Fruit fly (Drosophila melanogaster) S2 (cell line): ENCODE measurements around the gene Trm7-34.
A peak's percentile ranks its signal among the peaks of the same experiment; 100 is the strongest.

Experiments used
- CG8478 ChIP-seq: fragments of >200 bp; optimal IDR thresholded peaks from 2 replicates; lab custom pipeline; 2018
- CTCF ChIP-seq, 2 experiments: fragments of >200 bp; optimal IDR thresholded peaks; 2 replicates each; lab custom pipeline; 2018

The Trm7-34 gene

dm6 chr3R:21133517-21133916 is at the start of gene Trm7-34:
TSS of gene Trm7-34 (minus strand) at chr3R:21133881.
- TF ChIP-seq CG8478 (lab: Kevin White, UChicago) (no peak), CTCF (optimal IDR thresholded peaks at IDR 0.05; lab: Kevin White, UChicago) (no peak)

DNA sequence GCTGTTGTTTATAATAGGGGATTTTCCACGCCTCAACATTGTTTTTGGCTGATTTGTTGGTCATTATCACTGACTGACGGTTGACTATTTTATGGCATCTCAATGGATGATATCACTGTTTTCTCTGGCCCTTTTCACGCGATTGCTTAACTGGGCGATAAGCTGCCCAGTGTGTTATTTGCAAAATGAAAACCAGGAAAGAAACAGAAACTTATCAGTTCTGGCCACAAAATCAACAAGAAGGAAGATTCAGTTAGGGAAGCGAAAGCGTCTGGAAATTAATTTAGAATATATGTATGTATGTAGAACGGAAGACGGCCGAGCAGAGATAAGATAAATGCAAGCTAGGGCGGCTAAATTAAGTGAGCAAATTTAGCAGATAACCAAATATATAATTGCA is 48.3 kb upstream of the Trm7-34 start:
- TF ChIP-seq CTCF (optimal IDR thresholded peaks at IDR 0.05; lab: Kevin White, UChicago) = no peak
- no peak for TF ChIP-seq CG8478 (lab: Kevin White, UChicago)

DNA sequence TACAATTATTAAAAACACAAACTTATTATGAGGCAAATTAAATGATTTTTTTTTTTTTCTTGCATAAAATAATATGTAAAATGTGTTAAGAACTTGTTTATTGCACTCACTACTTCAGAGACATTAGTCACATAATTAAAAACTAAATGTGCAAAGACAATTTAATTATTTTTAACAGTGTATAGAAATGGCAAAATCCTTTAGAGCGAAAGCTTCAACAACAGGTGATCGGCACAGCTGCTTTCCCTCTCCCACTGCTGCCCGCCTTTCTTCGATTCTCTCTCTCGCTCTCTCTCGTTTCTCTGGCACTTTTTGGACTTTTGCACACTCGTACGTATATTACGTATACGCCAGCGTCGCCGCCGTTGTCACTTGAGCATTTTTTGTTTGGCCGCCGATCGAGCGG is 46.7 kb upstream of the Trm7-34 start:
- TF ChIP-seq CG8478 (lab: Kevin White, UChicago) (no peak), CTCF (optimal IDR thresholded peaks at IDR 0.05; lab: Kevin White, UChicago) (no peak)

DNA sequence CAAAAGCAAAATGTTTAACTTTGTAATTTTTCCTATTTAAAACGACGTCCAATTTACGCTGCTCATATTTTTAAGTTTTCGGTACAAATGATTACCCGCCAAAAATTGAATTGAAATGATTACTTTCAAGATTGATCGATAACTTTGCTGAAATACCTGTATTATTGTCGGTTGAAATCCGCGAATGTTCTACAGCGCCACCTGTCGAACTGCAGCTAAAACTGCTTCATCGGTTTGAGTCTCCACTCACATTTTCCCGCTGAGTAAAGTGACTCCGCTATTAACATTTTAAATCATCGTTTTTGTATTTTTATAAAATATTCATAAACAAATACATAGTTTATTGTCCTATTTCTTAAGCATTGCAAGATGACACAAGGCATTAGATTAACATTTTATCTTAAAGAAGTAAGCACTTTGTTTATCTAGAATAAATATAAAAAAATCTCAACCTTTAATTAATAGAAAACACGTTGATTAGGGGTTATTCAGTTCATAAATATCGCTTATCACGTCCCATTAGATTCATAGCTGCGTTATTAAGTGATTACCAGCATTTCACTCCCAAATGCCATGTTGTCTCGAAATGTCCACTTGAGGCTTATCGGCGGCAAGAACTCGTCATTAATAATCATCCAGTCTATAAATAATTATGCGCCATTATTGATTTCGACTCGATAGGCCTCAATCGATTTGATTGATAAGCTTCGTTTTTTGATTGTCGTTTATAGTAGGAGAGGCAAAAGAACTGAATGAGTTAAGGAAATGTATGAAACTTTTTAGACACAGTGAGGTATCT is 46.1 kb upstream of the Trm7-34 start:
- no peak for TF ChIP-seq CG8478 (lab: Kevin White, UChicago)
- peak; percentile 93 to 97 for TF ChIP-seq CTCF (optimal IDR thresholded peaks at IDR 0.05; lab: Kevin White, UChicago)

dm6 chr3R:21176663-21177145 is 43.0 kb upstream of the Trm7-34 start:
- no peak for TF ChIP-seq CG8478 (lab: Kevin White, UChicago)
- no peak for TF ChIP-seq CTCF (optimal IDR thresholded peaks at IDR 0.05; lab: Kevin White, UChicago)

dm6 chr3R:21169525-21170149 is 36.0 kb upstream of the Trm7-34 start:
- TF ChIP-seq CG8478 (lab: Kevin White, UChicago) = no peak
- no peak for TF ChIP-seq CTCF (optimal IDR thresholded peaks at IDR 0.05; lab: Kevin White, UChicago)

DNA sequence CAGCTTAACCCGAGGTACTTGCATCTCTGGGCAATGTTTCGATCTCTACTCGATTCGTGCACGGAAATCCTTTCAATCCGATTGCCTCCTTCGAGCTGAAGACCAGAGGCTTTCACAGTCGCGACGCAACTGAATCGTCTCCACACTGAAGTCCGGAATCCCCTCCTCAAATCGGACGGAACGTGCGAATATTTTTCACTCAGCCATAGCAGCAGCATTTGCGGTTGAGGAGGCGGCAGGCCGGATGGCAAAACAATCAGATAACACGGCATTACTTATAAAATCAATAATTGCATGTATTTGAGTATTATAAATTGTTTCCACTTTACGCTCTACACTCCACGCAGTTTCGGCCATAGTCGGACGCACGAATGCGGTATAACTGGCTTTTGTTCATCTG is 34.4 kb upstream of the Trm7-34 start, which contains the start of gene Snmp1:
Gene Snmp1, minus strand, starts transcription at position 101 of the 400 bp plus-strand sequence.
- no peak for TF ChIP-seq CG8478 (lab: Kevin White, UChicago)
- no peak for TF ChIP-seq CTCF (optimal IDR thresholded peaks at IDR 0.05; lab: Kevin White, UChicago)

DNA sequence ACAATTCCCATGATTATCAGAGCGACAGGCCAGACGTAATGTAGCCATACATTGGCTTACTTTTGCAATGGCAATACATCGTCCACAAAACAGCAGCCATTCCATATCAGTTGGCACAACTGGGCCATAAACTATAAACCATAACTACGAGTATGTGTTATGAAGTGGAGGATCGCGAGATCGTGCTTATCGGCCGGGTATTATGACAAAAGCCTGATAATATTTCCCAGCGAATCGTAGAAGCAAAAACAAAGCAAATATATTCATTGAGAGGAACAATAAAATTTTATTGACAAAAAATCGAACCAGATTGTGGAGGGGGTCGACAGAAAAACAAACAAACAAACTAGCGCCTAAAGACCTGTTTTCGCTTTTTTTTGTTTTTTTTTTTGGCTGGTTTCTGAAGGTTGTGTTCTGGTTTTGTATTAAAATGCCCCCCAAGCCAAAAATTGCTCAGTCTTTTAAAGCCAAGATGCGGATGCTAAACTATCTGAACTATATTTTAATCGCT is 29.7 kb upstream of the Trm7-34 start, which contains the start of gene CG5810:
Gene CG5810, plus strand, starts transcription at position 461 of the 511 bp plus-strand sequence.
- TF ChIP-seq CTCF (optimal IDR thresholded peaks at IDR 0.05; lab: Kevin White, UChicago) = no peak
- TF ChIP-seq CG8478 (lab: Kevin White, UChicago) = no peak

DNA sequence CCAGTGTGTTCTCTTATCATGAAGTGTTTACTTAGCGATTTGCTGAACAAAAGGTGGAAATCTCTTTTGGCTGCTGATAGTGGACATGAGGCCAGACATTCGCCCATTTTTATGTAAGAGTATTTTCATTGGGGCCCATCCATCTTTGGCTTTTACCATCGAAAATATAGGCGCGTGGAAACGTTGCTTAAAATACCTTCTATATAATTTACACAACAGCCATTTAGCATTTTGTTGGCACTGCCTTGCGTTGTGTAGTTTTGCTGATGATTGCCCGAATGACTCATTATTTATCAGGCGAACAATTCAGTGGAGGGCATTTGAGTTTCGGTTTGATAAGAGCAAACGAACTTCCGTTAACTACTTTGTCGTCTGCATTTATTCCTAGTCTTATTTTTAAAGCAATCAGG is 27.9 kb upstream of the Trm7-34 start:
- TF ChIP-seq CG8478 (lab: Kevin White, UChicago) = no peak
- TF ChIP-seq CTCF (optimal IDR thresholded peaks at IDR 0.05; lab: Kevin White, UChicago) = no peak

dm6 chr3R:21161042-21161532 is 27.4 kb upstream of the Trm7-34 start, which contains the start of gene cDIP:
TSS of gene cDIP (minus strand) at chr3R:21161092.
- TF ChIP-seq CG8478 (lab: Kevin White, UChicago) = no peak
- TF ChIP-seq CTCF (optimal IDR thresholded peaks at IDR 0.05; lab: Kevin White, UChicago) = no peak

DNA sequence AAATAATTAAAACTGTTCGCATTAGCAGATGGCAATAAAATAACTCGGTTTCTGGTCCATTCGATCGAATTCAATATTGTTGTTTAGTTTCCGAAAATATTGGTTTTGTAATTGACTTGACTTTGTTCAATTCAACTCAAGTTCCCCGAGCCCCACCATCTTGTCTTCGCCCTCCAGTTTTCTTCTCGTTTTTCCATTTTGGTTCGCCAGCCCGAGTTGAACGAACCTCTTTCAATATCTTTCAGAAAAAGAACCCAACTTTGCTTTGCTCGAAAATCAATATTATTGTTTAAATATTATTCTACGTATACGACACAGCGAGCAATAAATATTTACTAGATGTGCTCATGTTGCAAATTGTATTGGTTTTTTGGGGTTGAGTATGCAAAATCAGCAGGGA is 25.0 kb upstream of the Trm7-34 start:
- TF ChIP-seq CG8478 (lab: Kevin White, UChicago) (no peak), CTCF (optimal IDR thresholded peaks at IDR 0.05; lab: Kevin White, UChicago) (no peak)

DNA sequence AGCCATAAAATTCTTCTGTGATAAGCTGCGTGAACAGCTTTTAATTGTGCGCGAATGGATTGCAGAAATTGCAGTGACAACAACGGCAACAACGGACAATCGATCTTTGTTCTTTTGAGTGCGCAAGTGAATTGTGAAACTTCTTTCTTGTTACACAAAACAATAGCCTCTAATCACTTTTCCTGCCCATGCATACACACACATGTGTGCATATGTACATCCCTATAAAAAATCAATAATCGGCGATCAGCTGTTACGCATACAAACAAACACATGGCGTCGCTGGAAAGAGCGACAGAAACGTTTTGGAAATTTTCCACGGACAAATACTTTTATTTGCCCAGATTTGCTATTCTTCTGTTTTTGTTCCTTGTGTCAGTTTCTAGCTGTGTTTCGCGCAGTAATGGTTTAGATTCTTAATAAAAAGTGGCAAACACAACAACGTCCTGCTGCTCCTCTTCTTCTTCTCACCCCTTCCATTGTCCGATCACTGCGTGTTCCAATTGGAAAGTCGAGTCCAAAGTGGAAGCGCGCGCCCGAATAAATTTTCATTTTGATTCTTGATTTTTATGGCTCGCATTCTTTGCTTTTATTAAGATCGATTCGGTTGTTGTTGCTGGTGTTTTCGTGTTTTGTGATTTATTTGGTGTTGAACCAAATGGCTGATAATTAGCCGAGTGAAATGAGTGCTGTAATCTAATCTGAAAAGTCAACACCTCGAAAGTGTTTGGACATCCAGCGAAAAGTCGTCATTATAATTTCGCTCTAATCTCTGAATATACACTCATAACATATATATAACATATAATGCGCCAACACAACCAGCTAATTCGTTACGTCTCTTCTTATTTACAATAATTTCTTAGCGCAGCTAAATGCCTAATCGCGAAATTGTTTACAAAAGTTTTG is 23.1 kb upstream of the Trm7-34 start:
- TF ChIP-seq CG8478 (lab: Kevin White, UChicago) (no peak), CTCF (optimal IDR thresholded peaks at IDR 0.05; lab: Kevin White, UChicago) (no peak)

dm6 chr3R:21155931-21156488 is 22.3 kb upstream of the Trm7-34 start:
- peak in 1 of 2 experiments; percentile 15 for TF ChIP-seq CTCF (optimal IDR thresholded peaks at IDR 0.05; lab: Kevin White, UChicago)
- TF ChIP-seq CG8478 (lab: Kevin White, UChicago) = no peak
